Worm (Caenorhabditis elegans) whole organism, mixed stage, embryonic: ENCODE measurements around the gene Y45F10C.1.
"Not testable (repeated sequence)": the region's sequence is repeated elsewhere in the genome, so short reads cannot be mapped to it uniquely, and the experiment has no call there.

Experiments
- M03D4.4 ChIP-seq: sonication (generic microtip); optimal IDR thresholded peaks from 2 replicates; lab custom pipeline; 2017; ENCODE audit warnings: mild to moderate bottlenecking, missing genetic modification characterization, missing compliant biosample characterization
- bed-3 ChIP-seq: fragments of 200-800 bp; sonication (Bioruptor generic); optimal IDR thresholded peaks from 3 replicates; lab custom pipeline; 2018; ENCODE audit warnings: mild to moderate bottlenecking, missing genetic modification characterization, moderate library complexity, missing compliant biosample characterization
- blmp-1 ChIP-seq: fragments of 150-350 bp; optimal IDR thresholded peaks from 2 replicates; lab custom pipeline; 2014; ENCODE audit warnings: missing biosample characterization, missing genetic modification characterization
- ceh-39 ChIP-seq: fragments of 150-350 bp; optimal IDR thresholded peaks from 2 replicates; lab custom pipeline; 2014; ENCODE audit warnings: missing biosample characterization, missing genetic modification characterization
- ceh-43 ChIP-seq: fragments of 200-800 bp; sonication (Bioruptor generic); optimal IDR thresholded peaks from 2 replicates; lab custom pipeline; 2018; ENCODE audit warnings: mild to moderate bottlenecking, missing genetic modification characterization, moderate library complexity, missing compliant biosample characterization
- ceh-83 ChIP-seq: fragments of 200-800 bp; sonication (Bioruptor generic); optimal IDR thresholded peaks from 2 replicates; lab custom pipeline; 2018; ENCODE audit warnings: mild to moderate bottlenecking, missing genetic modification characterization, missing compliant biosample characterization
- cnd-1 ChIP-seq: fragments of 200-800 bp; sonication (Bioruptor generic); optimal IDR thresholded peaks from 2 replicates; lab custom pipeline; 2018; ENCODE audit warnings: mild to moderate bottlenecking, missing genetic modification characterization, missing compliant biosample characterization
- lin-13 ChIP-seq: fragments of 150-350 bp; optimal IDR thresholded peaks from 2 replicates; lab custom pipeline; 2014; ENCODE audit warnings: missing biosample characterization, missing genetic modification characterization
- lsy-2 ChIP-seq: fragments of 150-350 bp; optimal IDR thresholded peaks from 2 replicates; lab custom pipeline; 2014; ENCODE audit warnings: missing biosample characterization, missing genetic modification characterization
- mab-5 ChIP-seq: fragments of 150-350 bp; optimal IDR thresholded peaks from 2 replicates; lab custom pipeline; 2014; ENCODE audit warnings: missing biosample characterization, missing genetic modification characterization
- mep-1 ChIP-seq: fragments of 150-350 bp; optimal IDR thresholded peaks from 2 replicates; lab custom pipeline; 2017; ENCODE audit warnings: missing biosample characterization, missing genetic modification reagents, missing genetic modification characterization, inconsistent platforms
- mls-2 ChIP-seq: sonication (generic microtip); optimal IDR thresholded peaks from 2 replicates; lab custom pipeline; 2016; ENCODE audit warnings: mild to moderate bottlenecking, missing genetic modification characterization, moderate library complexity, missing compliant biosample characterization
- nhr-12 ChIP-seq: fragments of 150-350 bp; optimal IDR thresholded peaks from 2 replicates; lab custom pipeline; 2014; ENCODE audit warnings: missing biosample characterization, missing genetic modification characterization
- nhr-2 ChIP-seq: fragments of 150-350 bp; optimal IDR thresholded peaks from 2 replicates; lab custom pipeline; 2014; ENCODE audit warnings: missing biosample characterization, missing genetic modification characterization
- nhr-237 ChIP-seq: fragments of 150-350 bp; optimal IDR thresholded peaks from 2 replicates; lab custom pipeline; 2014; ENCODE audit warnings: missing biosample characterization, missing genetic modification characterization
- nhr-28 ChIP-seq: fragments of 150-350 bp; optimal IDR thresholded peaks from 2 replicates; lab custom pipeline; 2014; ENCODE audit warnings: missing biosample characterization, missing genetic modification characterization
- nhr-76 ChIP-seq: sonication (generic microtip); optimal IDR thresholded peaks from 2 replicates; lab custom pipeline; 2017; ENCODE audit warnings: missing biosample characterization, missing genetic modification characterization
- snpc-4 ChIP-seq: fragments of 150-350 bp; optimal IDR thresholded peaks from 2 replicates; lab custom pipeline; 2014; ENCODE audit warnings: missing biosample characterization, missing genetic modification characterization
- sptf-1 ChIP-seq: sonication (generic microtip); optimal IDR thresholded peaks from 2 replicates; lab custom pipeline; 2017; ENCODE audit warnings: mild to moderate bottlenecking, missing genetic modification characterization, moderate library complexity, missing compliant biosample characterization
- unc-120 ChIP-seq: sonication (generic microtip); optimal IDR thresholded peaks from 2 replicates; lab custom pipeline; 2017; ENCODE audit warnings: missing genetic modification characterization, missing compliant biosample characterization; ENCODE audit not compliant: poor library complexity, severe bottlenecking
- zip-8 ChIP-seq: fragments of 150-350 bp; optimal IDR thresholded peaks from 2 replicates; lab custom pipeline; 2014; ENCODE audit warnings: missing biosample characterization, missing genetic modification characterization
- ztf-11 ChIP-seq: fragments of 150-350 bp; optimal IDR thresholded peaks from 2 replicates; lab custom pipeline; 2014; ENCODE audit warnings: missing biosample characterization, missing genetic modification characterization

Y45F10C.1 gene

ce11 chrIV:13664090-13664489, 4.7 kb upstream of the Y45F10C.1 start, which contains the start of gene Y45F10C.4:
TSS of gene Y45F10C.4 (minus strand) at chrIV:13664190.
- no peak for TF ChIP-seq ceh-39
- TF ChIP-seq mls-2 (tag; lab: Kevin White, UChicago): no peak
- no peak for TF ChIP-seq sptf-1
- no peak for TF ChIP-seq ceh-43 (GFP tag; lab: Kevin White, UChicago)
- no peak for TF ChIP-seq lsy-2 (tag; lab: Kevin White, UChicago)

- not testable (repeated sequence) for TF ChIP-seq cnd-1, nhr-237, lin-13 (tag; lab: Kevin White, UChicago)
- TF ChIP-seq, all 35 proteins: peak for 0; not testable (repeated sequence) for 35
These were observed 3.2 kb upstream of the Y45F10C.1 start, which contains the start of gene Y45F10C.2 for ce11 chrIV:13662570-13662969. TSS of gene Y45F10C.2 (minus strand) at chrIV:13662670.

ce11 chrIV:13652023-13652422, 7.3 kb downstream of the Y45F10C.1 start, which contains the start of gene Y45F10C.6:
TSS of gene Y45F10C.6 (plus strand) at chrIV:13652323.
- TF ChIP-seq mab-5, unc-120, nhr-2 (tag; lab: Kevin White, UChicago): not testable (repeated sequence)

- TF ChIP-seq mep-1, M03D4.4, ztf-11 (tag; lab: Kevin White, UChicago): not testable (repeated sequence)
These were observed 7.9 kb downstream of the Y45F10C.1 start, which contains the start of gene C08F11.12 for ce11 chrIV:13651411-13651810. TSS of gene C08F11.12 (minus strand) at chrIV:13651511.

- no peak for TF ChIP-seq blmp-1 (tag; lab: Kevin White, UChicago)
- TF ChIP-seq, all 35 proteins: peak for 0
These were observed 9.1 kb downstream of the Y45F10C.1 start, which contains the start of gene C08F11.17 for ce11 chrIV:13650238-13650637. TSS of gene C08F11.17 (minus strand) at chrIV:13650338.

ce11 chrIV:13649126-13649525, 10.2 kb downstream of the Y45F10C.1 start, which contains the start of gene C08F11.10:
TSS of gene C08F11.10 (minus strand) at chrIV:13649226.
- no peak for TF ChIP-seq mep-1 (tag; lab: Kevin White, UChicago)
- no peak for TF ChIP-seq cnd-1 (tag; lab: Kevin White, UChicago)
- TF ChIP-seq sptf-1: no peak
- no peak for TF ChIP-seq ceh-39
- no peak for TF ChIP-seq snpc-4 (tag; lab: Kevin White, UChicago)
- no peak for TF ChIP-seq mls-2 (tag; lab: Kevin White, UChicago)
- TF ChIP-seq ceh-83: no peak
- no peak for TF ChIP-seq bed-3 (GFP tag; lab: Kevin White, UChicago)

ce11 chrIV:13647558-13647957, 11.8 kb downstream of the Y45F10C.1 start, which contains the start of gene ule-4:
TSS of gene ule-4 (minus strand) at chrIV:13647658.
- no peak for TF ChIP-seq nhr-28 (tag; lab: Kevin White, UChicago)
- no peak for TF ChIP-seq lsy-2 (tag; lab: Kevin White, UChicago)
- no peak for TF ChIP-seq ztf-11 (tag; lab: Kevin White, UChicago)
- TF ChIP-seq nhr-237 (tag; lab: Kevin White, UChicago): no peak

ce11 chrIV:13645823-13646222, 13.5 kb downstream of the Y45F10C.1 start, which contains the start of gene srz-29:
TSS of gene srz-29 (minus strand) at chrIV:13645923.
- no peak for TF ChIP-seq nhr-76 (tag; lab: Kevin White, UChicago)
- TF ChIP-seq snpc-4 (tag; lab: Kevin White, UChicago): no peak
- no peak for TF ChIP-seq nhr-12
- TF ChIP-seq cnd-1 (tag; lab: Kevin White, UChicago): no peak
- no peak for TF ChIP-seq zip-8 (tag; lab: Kevin White, UChicago)

ce11 chrIV:13639027-13639426, 20.3 kb downstream of the Y45F10C.1 start, which contains the start of gene ugt-22:
TSS of gene ugt-22 (plus strand) at chrIV:13639260.
- TF ChIP-seq mab-5 (tag; lab: Kevin White, UChicago): no peak
